Worm (Caenorhabditis elegans) whole organism, mixed stage, embryonic: Measurements from ENCODE around the gene srd-43.

Source experiments
- M03D4.4 ChIP-seq: sonication (generic microtip); optimal IDR thresholded peaks from 2 replicates; lab custom pipeline; 2017; ENCODE audit warnings: mild to moderate bottlenecking, missing genetic modification characterization, missing compliant biosample characterization
- bed-3 ChIP-seq: fragments of 200-800 bp; sonication (Bioruptor generic); optimal IDR thresholded peaks from 3 replicates; lab custom pipeline; 2018; ENCODE audit warnings: mild to moderate bottlenecking, missing genetic modification characterization, moderate library complexity, missing compliant biosample characterization
- blmp-1 ChIP-seq: fragments of 150-350 bp; optimal IDR thresholded peaks from 2 replicates; lab custom pipeline; 2014; ENCODE audit warnings: missing biosample characterization, missing genetic modification characterization
- ceh-39 ChIP-seq: fragments of 150-350 bp; optimal IDR thresholded peaks from 2 replicates; lab custom pipeline; 2014; ENCODE audit warnings: missing biosample characterization, missing genetic modification characterization
- ceh-43 ChIP-seq: fragments of 200-800 bp; sonication (Bioruptor generic); optimal IDR thresholded peaks from 2 replicates; lab custom pipeline; 2018; ENCODE audit warnings: mild to moderate bottlenecking, missing genetic modification characterization, moderate library complexity, missing compliant biosample characterization
- ceh-83 ChIP-seq: fragments of 200-800 bp; sonication (Bioruptor generic); optimal IDR thresholded peaks from 2 replicates; lab custom pipeline; 2018; ENCODE audit warnings: mild to moderate bottlenecking, missing genetic modification characterization, missing compliant biosample characterization
- ces-1 ChIP-seq: fragments of 150-350 bp; optimal IDR thresholded peaks from 2 replicates; lab custom pipeline; 2014; ENCODE audit warnings: missing biosample characterization, missing genetic modification reagents, missing genetic modification characterization
- cnd-1 ChIP-seq: fragments of 200-800 bp; sonication (Bioruptor generic); optimal IDR thresholded peaks from 2 replicates; lab custom pipeline; 2018; ENCODE audit warnings: mild to moderate bottlenecking, missing genetic modification characterization, missing compliant biosample characterization
- drap-1 ChIP-seq: fragments of 200-800 bp; sonication (Bioruptor generic); optimal IDR thresholded peaks from 3 replicates; lab custom pipeline; 2018; ENCODE audit warnings: mild to moderate bottlenecking, missing genetic modification characterization, missing compliant biosample characterization
- elt-1 ChIP-seq: sonication (generic microtip); optimal IDR thresholded peaks from 2 replicates; lab custom pipeline; 2017; ENCODE audit warnings: missing genetic modification characterization, mild to moderate bottlenecking, missing compliant biosample characterization, antibody characterized with exemption, moderate library complexity, borderline replicate concordance; ENCODE audit not compliant: insufficient read depth
- elt-3 ChIP-seq: fragments of 150-350 bp; optimal IDR thresholded peaks from 2 replicates; lab custom pipeline; 2014; ENCODE audit warnings: missing biosample characterization, missing genetic modification characterization
- flh-1 ChIP-seq: fragments of 200-800 bp; sonication (Bioruptor generic); optimal IDR thresholded peaks from 2 replicates; lab custom pipeline; 2018; ENCODE audit warnings: mild to moderate bottlenecking, missing genetic modification characterization, moderate library complexity, missing compliant biosample characterization
- ham-2 ChIP-seq: fragments of 200-800 bp; sonication (Bioruptor generic); optimal IDR thresholded peaks from 2 replicates; lab custom pipeline; 2018; ENCODE audit warnings: mild to moderate bottlenecking, missing genetic modification characterization, missing compliant biosample characterization
- hlh-1 ChIP-seq: fragments of 150-350 bp; optimal IDR thresholded peaks from 2 replicates; lab custom pipeline; 2014; ENCODE audit warnings: missing biosample characterization, missing genetic modification reagents, missing genetic modification characterization
- lin-13 ChIP-seq: fragments of 150-350 bp; optimal IDR thresholded peaks from 2 replicates; lab custom pipeline; 2014; ENCODE audit warnings: missing biosample characterization, missing genetic modification characterization
- lin-32 ChIP-seq: fragments of 200-800 bp; sonication (Bioruptor generic); optimal IDR thresholded peaks from 2 replicates; lab custom pipeline; 2018; ENCODE audit warnings: mild to moderate bottlenecking, missing genetic modification characterization, missing compliant biosample characterization
- mab-5 ChIP-seq: fragments of 150-350 bp; optimal IDR thresholded peaks from 2 replicates; lab custom pipeline; 2014; ENCODE audit warnings: missing biosample characterization, missing genetic modification characterization
- mep-1 ChIP-seq: fragments of 150-350 bp; optimal IDR thresholded peaks from 2 replicates; lab custom pipeline; 2017; ENCODE audit warnings: missing biosample characterization, missing genetic modification reagents, missing genetic modification characterization, inconsistent platforms
- mls-2 ChIP-seq: sonication (generic microtip); optimal IDR thresholded peaks from 2 replicates; lab custom pipeline; 2016; ENCODE audit warnings: mild to moderate bottlenecking, missing genetic modification characterization, moderate library complexity, missing compliant biosample characterization
- nhr-12 ChIP-seq: fragments of 150-350 bp; optimal IDR thresholded peaks from 2 replicates; lab custom pipeline; 2014; ENCODE audit warnings: missing biosample characterization, missing genetic modification characterization
- nhr-2 ChIP-seq: fragments of 150-350 bp; optimal IDR thresholded peaks from 2 replicates; lab custom pipeline; 2014; ENCODE audit warnings: missing biosample characterization, missing genetic modification characterization
- nhr-28 ChIP-seq: fragments of 150-350 bp; optimal IDR thresholded peaks from 2 replicates; lab custom pipeline; 2014; ENCODE audit warnings: missing biosample characterization, missing genetic modification characterization
- nhr-76 ChIP-seq: sonication (generic microtip); optimal IDR thresholded peaks from 2 replicates; lab custom pipeline; 2017; ENCODE audit warnings: missing biosample characterization, missing genetic modification characterization
- pha-4 ChIP-seq: fragments of 150-350 bp; optimal IDR thresholded peaks from 2 replicates; lab custom pipeline; 2018; ENCODE audit warnings: missing biosample characterization, missing genetic modification reagents, missing genetic modification characterization
- sem-2 ChIP-seq: fragments of 200-800 bp; sonication (Bioruptor generic); optimal IDR thresholded peaks from 2 replicates; lab custom pipeline; 2018; ENCODE audit warnings: mild to moderate bottlenecking, missing genetic modification characterization, missing compliant biosample characterization
- snpc-4 ChIP-seq: fragments of 150-350 bp; optimal IDR thresholded peaks from 2 replicates; lab custom pipeline; 2014; ENCODE audit warnings: missing biosample characterization, missing genetic modification characterization
- sptf-1 ChIP-seq: sonication (generic microtip); optimal IDR thresholded peaks from 2 replicates; lab custom pipeline; 2017; ENCODE audit warnings: mild to moderate bottlenecking, missing genetic modification characterization, moderate library complexity, missing compliant biosample characterization
- tbx-8 ChIP-seq: fragments of 200-800 bp; sonication (Bioruptor generic); optimal IDR thresholded peaks from 2 replicates; lab custom pipeline; 2018; ENCODE audit warnings: mild to moderate bottlenecking, missing genetic modification characterization, moderate library complexity, missing compliant biosample characterization
- unc-120 ChIP-seq: sonication (generic microtip); optimal IDR thresholded peaks from 2 replicates; lab custom pipeline; 2017; ENCODE audit warnings: missing genetic modification characterization, missing compliant biosample characterization; ENCODE audit not compliant: poor library complexity, severe bottlenecking
- unc-39 ChIP-seq: fragments of 150-350 bp; optimal IDR thresholded peaks from 2 replicates; lab custom pipeline; 2014; ENCODE audit warnings: missing biosample characterization, missing genetic modification characterization
- unc-62 ChIP-seq: fragments of 150-350 bp; optimal IDR thresholded peaks from 2 replicates; lab custom pipeline; 2014; ENCODE audit warnings: missing biosample characterization, missing genetic modification reagents, missing genetic modification characterization
- zip-8 ChIP-seq: fragments of 150-350 bp; optimal IDR thresholded peaks from 2 replicates; lab custom pipeline; 2014; ENCODE audit warnings: missing biosample characterization, missing genetic modification characterization
- ztf-11 ChIP-seq: fragments of 150-350 bp; optimal IDR thresholded peaks from 2 replicates; lab custom pipeline; 2014; ENCODE audit warnings: missing biosample characterization, missing genetic modification characterization

srd-43 gene

DNA sequence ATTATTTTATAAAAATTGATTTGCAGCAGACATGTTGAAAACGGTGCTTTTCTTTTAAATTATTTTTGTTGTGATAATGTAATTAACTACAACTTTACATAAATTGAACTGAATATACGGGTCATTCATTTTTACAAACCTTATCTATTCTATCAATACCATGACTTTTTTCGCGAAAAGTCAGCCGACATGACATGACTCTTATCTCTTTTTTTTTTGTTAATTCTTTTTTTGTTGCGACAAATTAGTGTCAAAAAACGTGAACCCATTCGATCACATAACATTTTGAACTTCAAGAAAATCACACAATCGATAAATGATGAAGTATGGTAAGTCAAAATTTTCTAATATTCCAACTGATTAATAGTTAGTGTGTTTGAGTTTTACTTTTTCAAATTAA lies 22.4 kb upstream of the srd-43 start, which contains the start of gene sir-2.2:
TSS of gene sir-2.2 (plus strand) at position 34 of the 400 bp plus-strand sequence.
- no peak for TF ChIP-seq sptf-1
- no peak for TF ChIP-seq unc-62 (GFP tag; lab: Kevin White, UChicago)
- TF ChIP-seq pha-4 (tag; lab: Kevin White, UChicago), result no peak
- no peak for TF ChIP-seq mls-2 (tag; lab: Kevin White, UChicago)
- no peak for TF ChIP-seq unc-39
- TF ChIP-seq hlh-1 (tag; lab: Kevin White, UChicago), result no peak
- no peak for TF ChIP-seq drap-1 (GFP tag; lab: Kevin White, UChicago)
- TF ChIP-seq tbx-8 (GFP tag; lab: Kevin White, UChicago), result no peak

DNA sequence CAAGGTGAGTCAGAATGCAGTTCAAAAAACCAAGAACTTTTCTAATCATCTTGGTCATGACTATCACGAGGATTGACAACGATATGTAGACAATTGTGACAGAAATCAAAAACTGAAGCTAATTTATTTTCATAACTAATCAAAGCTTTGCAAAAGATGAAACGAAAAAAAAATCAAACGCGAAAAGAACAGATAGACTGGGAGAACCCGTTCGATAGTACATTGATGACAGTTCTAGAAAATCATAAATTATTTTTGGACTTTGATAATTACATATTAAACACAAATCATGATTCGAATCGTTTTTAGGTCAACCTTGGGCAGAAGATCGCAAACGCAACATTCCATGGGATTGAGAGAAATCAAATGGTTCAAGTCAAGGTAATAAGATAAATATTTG lies 19.4 kb upstream of the srd-43 start:
- TF ChIP-seq mab-5 (tag; lab: Kevin White, UChicago) (no peak), lin-13 (no peak), blmp-1 (no peak), flh-1 (GFP tag; lab: Kevin White, UChicago) (no peak), pha-4 (tag; lab: Kevin White, UChicago) (no peak), mep-1 (tag; lab: Kevin White, UChicago) (no peak), cnd-1 (tag; lab: Kevin White, UChicago) (no peak), ztf-11 (no peak), nhr-2 (tag; lab: Kevin White, UChicago) (no peak), nhr-28 (tag; lab: Kevin White, UChicago) (no peak), nhr-76 (no peak), zip-8 (no peak), elt-1 (no peak), lin-32 (GFP tag; lab: Kevin White, UChicago) (no peak), tbx-8 (GFP tag; lab: Kevin White, UChicago) (no peak), ham-2 (GFP tag; lab: Kevin White, UChicago) (no peak), drap-1 (GFP tag; lab: Kevin White, UChicago) (no peak), ceh-43 (no peak)

DNA sequence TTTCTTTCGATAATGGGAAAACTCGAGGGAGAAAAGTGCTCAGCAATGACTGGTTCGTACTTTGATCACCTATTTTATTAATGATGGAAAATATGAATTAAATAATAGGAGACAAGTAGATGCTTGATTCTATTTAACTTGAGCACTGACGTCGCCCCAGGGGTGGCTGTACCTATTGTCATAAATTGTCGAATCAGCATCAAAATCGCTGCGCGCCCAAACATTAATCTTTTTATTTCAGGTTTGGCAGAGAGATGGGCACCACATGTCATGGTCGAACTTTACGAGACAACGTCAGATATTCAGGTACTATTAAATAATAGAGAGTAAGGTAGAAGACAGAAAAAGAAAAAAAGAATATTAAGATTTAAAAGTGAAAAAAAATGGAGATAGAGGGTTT lies 18.7 kb upstream of the srd-43 start:
- TF ChIP-seq zip-8 (no peak), ces-1 (GFP tag; lab: Kevin White, UChicago) (no peak)

DNA sequence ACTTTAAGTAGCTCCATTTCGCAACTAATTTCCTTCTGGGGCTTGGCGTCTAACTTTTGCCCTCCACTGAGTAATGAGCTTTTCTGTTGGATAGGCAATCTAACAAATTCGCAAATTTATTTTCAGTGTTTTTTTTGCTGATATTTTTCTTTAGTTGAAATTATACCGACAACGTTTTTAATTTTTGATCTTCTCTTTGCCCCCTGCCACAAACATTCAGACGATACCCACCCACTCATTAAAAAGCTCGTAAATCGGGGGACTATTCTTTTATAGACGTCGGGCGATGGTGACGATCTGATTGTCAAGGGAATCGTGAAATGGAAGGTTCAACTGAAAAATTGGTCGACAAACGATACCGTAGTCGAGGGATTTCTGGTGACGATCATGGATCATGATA lies 18.1 kb upstream of the srd-43 start:
- TF ChIP-seq lin-13, result no peak
- TF ChIP-seq sem-2 (GFP tag; lab: Kevin White, UChicago), result no peak
- no peak for TF ChIP-seq ces-1 (GFP tag; lab: Kevin White, UChicago)
- TF ChIP-seq ham-2 (GFP tag; lab: Kevin White, UChicago), result no peak
- no peak for TF ChIP-seq nhr-12
- no peak for TF ChIP-seq elt-3 (tag; lab: Kevin White, UChicago)

DNA sequence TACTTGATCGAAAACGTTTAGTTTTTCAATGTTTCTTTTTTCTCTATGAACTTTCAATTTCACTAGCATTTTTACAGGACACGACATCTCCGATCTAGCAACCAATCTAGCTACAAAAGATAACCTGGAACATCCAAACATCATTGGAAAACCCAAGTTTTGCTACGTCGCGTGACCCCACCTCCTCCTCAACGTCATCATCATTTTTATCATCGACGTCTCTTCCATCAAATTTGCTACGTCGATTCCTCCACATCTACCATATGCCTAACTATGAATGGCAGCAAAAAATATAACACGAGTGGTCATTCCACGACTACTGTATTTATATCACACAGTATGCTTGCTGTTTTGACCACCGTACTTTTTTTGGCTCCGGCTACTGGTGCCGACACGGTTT lies 17.2 kb upstream of the srd-43 start, which contains the start of gene F46G10.2:
TSS of gene F46G10.2 (plus strand) at position 78 of the 400 bp plus-strand sequence.
- no peak for TF ChIP-seq mls-2 (tag; lab: Kevin White, UChicago)
- no peak for TF ChIP-seq blmp-1
- TF ChIP-seq nhr-12, result no peak
- no peak for TF ChIP-seq sptf-1
- TF ChIP-seq ces-1 (GFP tag; lab: Kevin White, UChicago), result no peak
- no peak for TF ChIP-seq bed-3
- TF ChIP-seq tbx-8 (GFP tag; lab: Kevin White, UChicago), result no peak
- TF ChIP-seq unc-120 (tag; lab: Kevin White, UChicago), result no peak
- TF ChIP-seq lin-32 (GFP tag; lab: Kevin White, UChicago), result no peak
- TF ChIP-seq sem-2 (GFP tag; lab: Kevin White, UChicago), result no peak

DNA sequence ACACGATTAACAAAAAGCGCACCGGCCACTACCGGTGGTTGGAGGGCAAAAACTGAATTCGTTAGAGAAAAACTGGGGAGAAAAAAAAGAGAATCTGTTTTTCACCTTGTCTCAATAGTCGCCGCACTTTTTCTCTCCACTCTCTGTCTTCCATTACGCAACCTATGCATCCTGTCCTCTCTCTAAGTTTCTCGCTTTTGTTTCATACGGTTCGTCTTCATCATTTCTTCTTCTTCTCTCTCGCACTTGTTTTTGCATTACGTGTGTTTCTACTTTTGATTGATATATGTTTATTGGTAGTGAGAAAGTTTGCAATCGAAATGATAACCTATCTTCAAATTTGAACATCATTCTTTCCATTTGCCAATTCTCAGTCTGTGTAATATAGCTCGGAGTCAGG lies 14.9 kb upstream of the srd-43 start:
- TF ChIP-seq ces-1 (GFP tag; lab: Kevin White, UChicago) (no peak), nhr-12 (no peak), ceh-83 (GFP tag; lab: Kevin White, UChicago) (no peak), snpc-4 (tag; lab: Kevin White, UChicago) (no peak), blmp-1 (no peak), unc-62 (GFP tag; lab: Kevin White, UChicago) (peak; percentile 27), M03D4.4 (tag; lab: Kevin White, UChicago) (no peak), unc-120 (tag; lab: Kevin White, UChicago) (no peak), mep-1 (tag; lab: Kevin White, UChicago) (no peak), zip-8 (peak; percentile 2), flh-1 (GFP tag; lab: Kevin White, UChicago) (no peak), sem-2 (GFP tag; lab: Kevin White, UChicago) (no peak), ceh-43 (no peak), ceh-39 (tag; lab: Kevin White, UChicago) (no peak), elt-3 (tag; lab: Kevin White, UChicago) (no peak), pha-4 (tag; lab: Kevin White, UChicago) (no peak)
